Worm (Caenorhabditis elegans): ENCODE measurements around the gene F34H10.1.

DNA sequence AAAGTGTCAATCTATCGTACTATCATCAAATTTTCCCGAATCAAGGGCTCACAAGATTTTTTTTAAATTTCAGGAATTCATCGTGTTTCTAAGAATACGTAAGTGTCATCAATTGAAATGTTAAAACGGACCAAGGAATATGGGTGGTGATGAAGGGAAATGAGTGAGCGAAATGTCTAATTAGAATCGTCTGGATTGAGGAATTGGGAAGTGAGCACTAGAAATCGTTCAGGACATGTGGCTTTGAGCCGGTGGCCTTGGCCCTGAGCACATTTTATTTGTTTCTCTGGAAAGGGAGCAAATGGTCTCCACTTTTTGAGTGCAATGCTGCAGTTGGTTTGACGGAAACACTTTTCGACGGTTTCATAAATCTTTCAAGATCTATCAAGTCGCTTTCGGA lies 28.3 kb downstream of the F34H10.1 start:
- TF ChIP-seq snpc-4 (tag; optimal IDR thresholded peaks at IDR 0.05) = no peak
- no peak for TF ChIP-seq nhr-76 (tag; optimal IDR thresholded peaks at IDR 0.05)
- no peak for TF ChIP-seq elt-3 (tag; optimal IDR thresholded peaks at IDR 0.05)
- no peak for TF ChIP-seq nhr-28 (tag; optimal IDR thresholded peaks at IDR 0.05)
- no peak for TF ChIP-seq alr-1 (tag; optimal IDR thresholded peaks at IDR 0.05; ENCODE audit: borderline replicate concordance)
- TF ChIP-seq ceh-82 (tag; optimal IDR thresholded peaks at IDR 0.05) = no peak
- no peak for TF ChIP-seq dpl-1 (GFP tag; optimal IDR thresholded peaks at IDR 0.05)
- no peak for TF ChIP-seq ztf-4 (tag; optimal IDR thresholded peaks at IDR 0.05)
- no peak for TF ChIP-seq rnt-1 (tag; optimal IDR thresholded peaks at IDR 0.05)
- TF ChIP-seq pqm-1 (tag; optimal IDR thresholded peaks at IDR 0.05) = no peak
- no peak for TF ChIP-seq snu-23 (GFP tag; optimal IDR thresholded peaks at IDR 0.05)

All from whole organism, L1 larva.